Fruit fly (Drosophila melanogaster) whole organism, embryonic: ENCODE measurements around the gene CG17283.
A peak's percentile ranks its signal among the peaks of the same experiment; 100 is the strongest.

Source experiments
- Aef1 ChIP-seq: fragments of 200-800 bp; sonication (Bioruptor generic); IDR thresholded peaks from 3 replicates; pipeline ENCODE4 v1.3.6; 2022; ENCODE audit warnings: missing biosample characterization, missing genetic modification characterization
- Atf3 ChIP-seq: fragments of 200-800 bp; sonication (Bioruptor generic); optimal IDR thresholded peaks from 3 replicates; lab custom pipeline; 2016; ENCODE audit warnings: missing biosample characterization, missing genetic modification characterization
- CG10209 ChIP-seq: fragments of 200-800 bp; sonication (Bioruptor generic); optimal IDR thresholded peaks from 3 replicates; lab custom pipeline; 2017; ENCODE audit warnings: missing biosample characterization, mild to moderate bottlenecking, missing genetic modification characterization, missing genetic modification reagents
- CG10959 ChIP-seq: fragments of 200-800 bp; sonication (Bioruptor generic); IDR thresholded peaks from 2 replicates; pipeline ENCODE4 v1.3.6; 2022; ENCODE audit warnings: missing biosample characterization, missing genetic modification characterization
- CG11696 ChIP-seq: fragments of 200-800 bp; sonication (Bioruptor generic); IDR thresholded peaks from 2 replicates; pipeline ENCODE4 v1.3.6; 2022; ENCODE audit warnings: missing biosample characterization, missing genetic modification characterization
- CG12104 ChIP-seq: fragments of 200-800 bp; sonication (Bioruptor generic); optimal IDR thresholded peaks from 3 replicates; lab custom pipeline; 2016; ENCODE audit warnings: missing biosample characterization, missing genetic modification characterization
- CG12942 ChIP-seq: fragments of 200-800 bp; sonication (Bioruptor generic); optimal IDR thresholded peaks from 3 replicates; lab custom pipeline; 2016; ENCODE audit warnings: missing biosample characterization, missing genetic modification characterization
- CG14965 ChIP-seq: fragments of 200-800 bp; sonication (Bioruptor generic); optimal IDR thresholded peaks from 2 replicates; lab custom pipeline; 2016; ENCODE audit warnings: missing biosample characterization, missing genetic modification characterization, borderline replicate concordance
- CG16779 ChIP-seq: fragments of 200-800 bp; sonication (Bioruptor generic); IDR thresholded peaks from 2 replicates; pipeline ENCODE4 v1.3.6; 2022; ENCODE audit warnings: missing biosample characterization, missing genetic modification characterization
- CG16815 ChIP-seq: fragments of 200-800 bp; sonication (Bioruptor generic); optimal IDR thresholded peaks from 3 replicates; lab custom pipeline; 2017; ENCODE audit warnings: missing biosample characterization, mild to moderate bottlenecking, missing genetic modification characterization
- CG17186 ChIP-seq: fragments of 200-800 bp; sonication (Bioruptor generic); optimal IDR thresholded peaks from 3 replicates; lab custom pipeline; 2017; ENCODE audit warnings: missing biosample characterization, missing genetic modification reagents, missing genetic modification characterization
- CG31365 ChIP-seq: fragments of 200-800 bp; sonication (Bioruptor generic); optimal IDR thresholded peaks from 2 replicates; lab custom pipeline; 2018; ENCODE audit warnings: missing biosample characterization, mild to moderate bottlenecking, missing genetic modification characterization
- CG3281 ChIP-seq: fragments of 200-800 bp; sonication (Bioruptor generic); optimal IDR thresholded peaks from 3 replicates; lab custom pipeline; 2017; ENCODE audit warnings: missing biosample characterization, mild to moderate bottlenecking, missing genetic modification characterization
- CG3838 ChIP-seq: fragments of 200-800 bp; sonication (Bioruptor generic); optimal IDR thresholded peaks from 3 replicates; lab custom pipeline; 2016; ENCODE audit warnings: missing biosample characterization, missing genetic modification characterization
- CG43689 ChIP-seq: fragments of 200-800 bp; sonication (Bioruptor generic); IDR thresholded peaks from 2 replicates; pipeline ENCODE4 v1.3.6; 2022; ENCODE audit warnings: missing biosample characterization, missing genetic modification characterization
- CG5953 ChIP-seq: fragments of 200-800 bp; sonication (Bioruptor generic); IDR thresholded peaks from 2 replicates; pipeline ENCODE4 v1.3.6; 2022; ENCODE audit warnings: missing biosample characterization, missing genetic modification characterization
- CG6654 ChIP-seq: fragments of 200-800 bp; sonication (Bioruptor generic); optimal IDR thresholded peaks from 2 replicates; lab custom pipeline; 2017; ENCODE audit warnings: missing biosample characterization, mild to moderate bottlenecking, missing genetic modification characterization
- CG7963 ChIP-seq: fragments of 200-800 bp; sonication (Bioruptor generic); IDR thresholded peaks from 3 replicates; pipeline ENCODE4 v1.3.6; 2022; ENCODE audit warnings: missing biosample characterization, missing genetic modification characterization; ENCODE audit not compliant: partially characterized antibody
- CG8924 ChIP-seq: fragments of 200-800 bp; optimal IDR thresholded peaks from 3 replicates; lab custom pipeline; 2019; ENCODE audit warnings: missing biosample characterization, mild to moderate bottlenecking, missing genetic modification characterization, moderate library complexity
- CG9876 ChIP-seq: fragments of 200-800 bp; sonication (Bioruptor generic); optimal IDR thresholded peaks from 2 replicates; lab custom pipeline; 2016; ENCODE audit warnings: missing biosample characterization, missing genetic modification characterization
- CoRest ChIP-seq: fragments of 200-800 bp; sonication (Bioruptor generic); optimal IDR thresholded peaks from 3 replicates; lab custom pipeline; 2018; ENCODE audit warnings: missing biosample characterization, mild to moderate bottlenecking, missing genetic modification characterization, moderate library complexity
- Dek ChIP-seq: fragments of 200-800 bp; sonication (Bioruptor generic); optimal IDR thresholded peaks from 3 replicates; lab custom pipeline; 2019; ENCODE audit warnings: missing biosample characterization, mild to moderate bottlenecking, missing genetic modification characterization, moderate library complexity
- Dip3 ChIP-seq: fragments of 200-800 bp; sonication (Bioruptor generic); optimal IDR thresholded peaks from 3 replicates; lab custom pipeline; 2016; ENCODE audit warnings: missing biosample characterization, missing genetic modification characterization
- Doc2 ChIP-seq: fragments of 200-800 bp; sonication (Bioruptor generic); IDR thresholded peaks from 2 replicates; pipeline ENCODE4 v1.3.6; 2022; ENCODE audit warnings: missing biosample characterization, missing genetic modification characterization
- Dp ChIP-seq: fragments of 200-800 bp; sonication (Bioruptor generic); optimal IDR thresholded peaks from 2 replicates; lab custom pipeline; 2018; ENCODE audit warnings: missing biosample characterization, mild to moderate bottlenecking, missing genetic modification characterization, moderate library complexity
- Ets65A ChIP-seq: fragments of 200-800 bp; sonication (Bioruptor generic); peaks from one replicate; lab custom pipeline; 2016; ENCODE audit warnings: missing biosample characterization, missing genetic modification characterization
- Gsc ChIP-seq: fragments of 200-800 bp; sonication (Bioruptor generic); IDR thresholded peaks from 2 replicates; pipeline ENCODE4 v1.3.6; 2022; ENCODE audit warnings: missing biosample characterization, missing genetic modification characterization
- HLH4C ChIP-seq: fragments of 200-800 bp; sonication (Bioruptor generic); IDR thresholded peaks from 3 replicates; pipeline ENCODE4 v1.3.6; 2022; ENCODE audit warnings: missing biosample characterization, missing genetic modification characterization; ENCODE audit not compliant: partially characterized antibody
- HLHmδ ChIP-seq: fragments of 200-800 bp; sonication (Bioruptor generic); optimal IDR thresholded peaks from 2 replicates; lab custom pipeline; 2018; ENCODE audit warnings: missing biosample characterization, mild to moderate bottlenecking, missing genetic modification characterization, moderate library complexity
- Jarid2 ChIP-seq: fragments of 200-800 bp; sonication (Bioruptor generic); optimal IDR thresholded peaks from 3 replicates; lab custom pipeline; 2017; ENCODE audit warnings: mild to moderate bottlenecking, missing biosample characterization, missing genetic modification reagents, missing genetic modification characterization
- Lpt ChIP-seq: fragments of >200 bp; optimal IDR thresholded peaks from 2 replicates; lab custom pipeline; 2018; ENCODE audit warnings: missing biosample characterization, missing genetic modification characterization
- NK7.1 ChIP-seq: fragments of 200-800 bp; sonication (Bioruptor generic); optimal IDR thresholded peaks from 3 replicates; lab custom pipeline; 2016; ENCODE audit warnings: missing biosample characterization, missing genetic modification characterization
- Oaz ChIP-seq: fragments of 200-800 bp; sonication (Bioruptor generic); IDR thresholded peaks from 2 replicates; pipeline ENCODE4 v1.3.6; 2022; ENCODE audit warnings: missing biosample characterization, missing genetic modification characterization
- PHDP ChIP-seq: fragments of 200-800 bp; sonication (Bioruptor generic); optimal IDR thresholded peaks from 3 replicates; lab custom pipeline; 2018; ENCODE audit warnings: missing biosample characterization, mild to moderate bottlenecking, missing genetic modification characterization, moderate library complexity
- Pdp1 ChIP-seq, 2 experiments: fragments of 200-800 bp; sonication (Bioruptor generic); optimal IDR thresholded peaks; 3 replicates each; lab custom pipeline; 2016; ENCODE audit warnings: missing biosample characterization in 2 of 2, missing genetic modification characterization in 2 of 2, mild to moderate bottlenecking in 1 of 2, moderate library complexity in 1 of 2
- Rfx ChIP-seq: fragments of 200-800 bp; sonication (Bioruptor generic); IDR thresholded peaks from 2 replicates; pipeline ENCODE4 v1.3.6; 2022; ENCODE audit warnings: missing biosample characterization, missing genetic modification characterization
- bbx ChIP-seq: fragments of 200-800 bp; sonication (Bioruptor generic); IDR thresholded peaks from 2 replicates; pipeline ENCODE4 v1.3.6; 2022; ENCODE audit warnings: missing biosample characterization, missing genetic modification characterization; ENCODE audit not compliant: partially characterized antibody
- bcd ChIP-seq: fragments of 200-800 bp; sonication (Bioruptor generic); optimal IDR thresholded peaks from 2 replicates; lab custom pipeline; 2017; ENCODE audit warnings: missing biosample characterization, mild to moderate bottlenecking, missing genetic modification characterization
- bigmax ChIP-seq: fragments of 200-800 bp; sonication (Bioruptor generic); optimal IDR thresholded peaks from 2 replicates; lab custom pipeline; 2018; ENCODE audit warnings: missing biosample characterization, mild to moderate bottlenecking, missing genetic modification characterization
- gfzf ChIP-seq: fragments of 200-800 bp; sonication (Bioruptor generic); optimal IDR thresholded peaks from 2 replicates; lab custom pipeline; 2016; ENCODE audit warnings: missing biosample characterization, mild to moderate bottlenecking, missing genetic modification characterization, moderate library complexity
- grau ChIP-seq: fragments of 200-800 bp; optimal IDR thresholded peaks from 3 replicates; lab custom pipeline; 2019; ENCODE audit warnings: missing biosample characterization, mild to moderate bottlenecking, missing genetic modification characterization, moderate library complexity
- gt ChIP-seq: fragments of 200-800 bp; sonication (Bioruptor generic); IDR thresholded peaks from 2 replicates; pipeline ENCODE4 v1.3.6; 2022; ENCODE audit warnings: missing biosample characterization, missing genetic modification characterization
- knrl ChIP-seq: fragments of 200-800 bp; sonication (Bioruptor generic); IDR thresholded peaks from 3 replicates; pipeline ENCODE4 v1.3.6; 2022; ENCODE audit warnings: missing biosample characterization, missing genetic modification characterization; ENCODE audit not compliant: partially characterized antibody
- lilli ChIP-seq: fragments of 200-800 bp; sonication (Bioruptor generic); optimal IDR thresholded peaks from 3 replicates; lab custom pipeline; 2016; ENCODE audit warnings: missing biosample characterization, missing genetic modification characterization
- lmd ChIP-seq: fragments of 200-800 bp; sonication (Bioruptor generic); IDR thresholded peaks from 2 replicates; pipeline ENCODE4 v1.3.6; 2022; ENCODE audit warnings: missing biosample characterization, missing genetic modification characterization
- nerfin-1 ChIP-seq: fragments of 200-800 bp; sonication (Bioruptor generic); optimal IDR thresholded peaks from 3 replicates; lab custom pipeline; 2019; ENCODE audit warnings: missing biosample characterization, mild to moderate bottlenecking, missing genetic modification characterization, moderate library complexity
- psq ChIP-seq: fragments of 200-800 bp; sonication (Bioruptor generic); optimal IDR thresholded peaks from 2 replicates; lab custom pipeline; 2017; ENCODE audit warnings: missing biosample characterization, missing genetic modification characterization
- ranshi ChIP-seq: fragments of 200-800 bp; sonication (Bioruptor generic); IDR thresholded peaks from 2 replicates; pipeline ENCODE4 v1.3.6; 2022; ENCODE audit warnings: missing biosample characterization, missing genetic modification characterization
- sens ChIP-seq: fragments of 200-800 bp; sonication (Bioruptor generic); peaks from one replicate; lab custom pipeline; 2016; ENCODE audit warnings: missing biosample characterization, missing genetic modification characterization
- tin ChIP-seq: fragments of 200-800 bp; sonication (Bioruptor generic); optimal IDR thresholded peaks from 3 replicates; lab custom pipeline; 2016; ENCODE audit warnings: missing biosample characterization, missing genetic modification characterization

CG17283 gene

DNA sequence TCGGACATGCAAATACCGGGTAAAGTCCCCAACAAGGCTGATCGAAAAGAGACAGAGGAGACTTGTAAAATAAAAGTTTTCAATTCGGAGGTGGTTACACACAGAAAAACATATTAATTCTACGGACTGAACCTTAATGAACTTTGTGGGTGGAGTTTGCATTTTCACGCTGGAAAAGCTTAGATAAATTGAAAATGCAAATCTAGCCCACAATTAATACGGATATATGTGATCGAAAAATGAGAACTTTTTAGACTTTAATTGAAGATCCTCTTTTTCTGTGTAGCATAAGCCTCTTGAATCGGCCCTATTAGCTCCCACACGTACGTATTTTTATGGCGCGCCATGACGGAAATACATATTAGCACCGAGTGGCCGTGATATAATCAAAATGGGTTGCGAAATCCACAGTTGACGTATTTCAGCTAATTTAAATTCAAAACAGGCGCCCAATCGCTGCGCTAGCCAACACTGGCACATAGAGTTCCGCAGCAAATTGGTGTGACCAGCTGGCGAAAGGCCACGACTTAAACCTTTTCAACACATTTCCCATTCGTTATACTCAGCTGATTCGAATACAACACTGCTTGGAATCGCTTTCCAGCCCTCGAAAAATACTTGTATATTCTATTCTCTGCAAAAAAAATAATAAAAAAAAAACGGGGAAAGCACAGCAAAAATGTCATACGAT, 22.2 kb upstream of the CG17283 start (continued):
- TF ChIP-seq CG7963 (no peak), lmd (GFP tag; lab: Robert Waterston, UW) (peak; percentile 64; the same call in 1 of the 2 replicates), Rfx (GFP tag; lab: Robert Waterston, UW) (peak; percentile 70), CG17186 (peak; percentile 71), CG10959 (GFP tag; lab: Robert Waterston, UW) (no peak), bbx (GFP tag; lab: Robert Waterston, UW) (peak; percentile 29; the same call in 1 of the 2 replicates), Dek (tag; lab: Kevin White, UChicago) (peak; percentile 40), NK7.1 (peak; percentile 17), CG14965 (GFP tag; lab: Kevin White, UChicago) (no peak), CG10209 (GFP tag; lab: Kevin White, UChicago) (no peak), HLHmδ (GFP tag; lab: Kevin White, UChicago) (peak; percentile 31), CG3838 (GFP tag; lab: Kevin White, UChicago) (no peak), CG16779 (GFP tag; lab: Robert Waterston, UW) (0 out of 2 replicates have a peak, but pooled peaks have one; percentile 18), lilli (peak; percentile 69), gfzf (GFP tag; lab: Kevin White, UChicago) (peak; percentile 84), knrl (GFP tag; lab: Robert Waterston, UW) (peak; percentile 39; the same call in 1 of the 3 replicates), nerfin-1 (tag; lab: Kevin White, UChicago) (peak; percentile 49), CG12104 (GFP tag; lab: Kevin White, UChicago) (peak; percentile 37), CG6654 (no peak), CG16815 (GFP tag; lab: Kevin White, UChicago) (no peak), CoRest (tag; lab: Kevin White, UChicago) (peak; percentile 69), bcd (GFP tag; lab: Kevin White, UChicago) (peak; percentile 50), Ets65A (GFP tag; lab: Kevin White, UChicago) (peak; percentile 98), tin (peak; percentile 69), Dip3 (peak; percentile 32), Aef1 (no peak; the same call in 2 of the 3 replicates), CG43689 (no peak), CG31365 (tag; lab: Kevin White, UChicago) (peak; percentile 63), sens (GFP tag; lab: Kevin White, UChicago) (peak; percentile 90), ranshi (peak; percentile 14; the same call in 1 of the 2 replicates), CG5953 (GFP tag; lab: Robert Waterston, UW) (no peak), gt (GFP tag; lab: Robert Waterston, UW) (no peak), CG3281 (GFP tag; lab: Kevin White, UChicago) (peak; percentile 71), Doc2 (GFP tag; lab: Robert Waterston, UW) (no peak), CG11696 (GFP tag; lab: Robert Waterston, UW) (0 out of 2 replicates have a peak, but pooled peaks have one; percentile 39), Pdp1 (GFP tag; optimal IDR thresholded peaks at IDR 0.05; lab: Kevin White, UChicago) (peak; percentile 34 to 81), grau (peak; percentile 66), Jarid2 (peak; percentile 28), psq (no peak), Dp (GFP tag; lab: Kevin White, UChicago) (peak; percentile 97), CG9876 (GFP tag; lab: Kevin White, UChicago) (no peak), HLH4C (no peak), Lpt (GFP tag; lab: Kevin White, UChicago) (no peak), Gsc (no peak), Atf3 (GFP tag; lab: Kevin White, UChicago) (no peak), bigmax (peak; percentile 38), Oaz (GFP tag; lab: Robert Waterston, UW) (peak; percentile 65), PHDP (tag; lab: Kevin White, UChicago) (peak; percentile 34), CG12942 (GFP tag; lab: Kevin White, UChicago) (peak; percentile 38), CG8924 (tag; lab: Kevin White, UChicago) (peak; percentile 33)
